Worm (Caenorhabditis elegans) whole organism, midembryonic: ENCODE results near the gene F38B6.3.

Source experiments
- T22C8.4 ChIP-seq: fragments of 200-800 bp; sonication (Bioruptor generic); IDR thresholded peaks from 2 replicates; pipeline ENCODE4 v1.3.6; 2022; ENCODE audit warnings: missing genetic modification characterization, missing compliant biosample characterization
- cog-1 ChIP-seq: sonication (generic microtip); optimal IDR thresholded peaks from 2 replicates; lab custom pipeline; 2016; ENCODE audit warnings: missing genetic modification characterization, missing compliant biosample characterization
- klf-2 ChIP-seq: fragments of 200-800 bp; sonication (Bioruptor generic); conservative IDR thresholded peaks from 2 replicates; pipeline ENCODE4 v1.3.6; 2022; ENCODE audit warnings: missing genetic modification reagents, missing genetic modification characterization, missing compliant biosample characterization
- tab-1 ChIP-seq: fragments of 200-800 bp; sonication (Bioruptor generic); IDR thresholded peaks from 2 replicates; pipeline ENCODE4 v1.3.6; 2022; ENCODE audit warnings: missing genetic modification characterization, missing compliant biosample characterization
- ztf-29 ChIP-seq: fragments of 200-800 bp; sonication (Bioruptor generic); IDR thresholded peaks from 2 replicates; pipeline ENCODE4 v1.3.6; 2022; ENCODE audit warnings: missing genetic modification reagents, missing genetic modification characterization, missing compliant biosample characterization

ce11 chrX:6742891-6743290 lies 49.5 kb downstream of the F38B6.3 start:
- no peak for TF ChIP-seq klf-2 (GFP tag; lab: Robert Waterston, UW)
- no peak for TF ChIP-seq ztf-29 (GFP tag; lab: Robert Waterston, UW)
- TF ChIP-seq cog-1 = no peak
- no peak for TF ChIP-seq T22C8.4 (GFP tag; lab: Robert Waterston, UW)
- TF ChIP-seq tab-1 = no peak
